Worm (Caenorhabditis elegans) whole organism, midembryonic: ENCODE data around the gene efa-6.

Source experiments
- T22C8.4 ChIP-seq: fragments of 200-800 bp; sonication (Bioruptor generic); IDR thresholded peaks from 2 replicates; pipeline ENCODE4 v1.3.6; 2022; ENCODE audit warnings: missing genetic modification characterization, missing compliant biosample characterization
- cog-1 ChIP-seq: sonication (generic microtip); optimal IDR thresholded peaks from 2 replicates; lab custom pipeline; 2016; ENCODE audit warnings: missing genetic modification characterization, missing compliant biosample characterization
- flt-1 ChIP-seq: fragments of 200-800 bp; sonication (Bioruptor generic); IDR thresholded peaks from 2 replicates; pipeline ENCODE4 v1.3.6; 2022; ENCODE audit warnings: missing genetic modification characterization, missing compliant biosample characterization
- klf-2 ChIP-seq: fragments of 200-800 bp; sonication (Bioruptor generic); conservative IDR thresholded peaks from 2 replicates; pipeline ENCODE4 v1.3.6; 2022; ENCODE audit warnings: missing genetic modification reagents, missing genetic modification characterization, missing compliant biosample characterization
- med-1 ChIP-seq: sonication (generic microtip); optimal IDR thresholded peaks from 2 replicates; lab custom pipeline; 2017; ENCODE audit warnings: missing genetic modification characterization, mild to moderate bottlenecking, missing compliant biosample characterization, antibody characterized with exemption, missing genetic modification reagents; ENCODE audit not compliant: insufficient read depth
- ref-1 ChIP-seq: fragments of 200-800 bp; sonication (Bioruptor generic); conservative IDR thresholded peaks from 2 replicates; pipeline ENCODE4 v1.3.6; 2022; ENCODE audit warnings: missing genetic modification reagents, missing genetic modification characterization, missing compliant biosample characterization
- tab-1 ChIP-seq: fragments of 200-800 bp; sonication (Bioruptor generic); IDR thresholded peaks from 2 replicates; pipeline ENCODE4 v1.3.6; 2022; ENCODE audit warnings: missing genetic modification characterization, missing compliant biosample characterization
- ztf-23 ChIP-seq: fragments of 200-800 bp; sonication (Bioruptor generic); IDR thresholded peaks from 2 replicates; pipeline ENCODE4 v1.3.6; 2022; ENCODE audit warnings: missing genetic modification reagents, missing genetic modification characterization, missing compliant biosample characterization
- ztf-29 ChIP-seq: fragments of 200-800 bp; sonication (Bioruptor generic); IDR thresholded peaks from 2 replicates; pipeline ENCODE4 v1.3.6; 2022; ENCODE audit warnings: missing genetic modification reagents, missing genetic modification characterization, missing compliant biosample characterization

ce11 chrIV:12581046-12581445 lies 33.5 kb downstream of the efa-6 start, which contains the start of gene K08E7.6:
- TF ChIP-seq flt-1 (GFP tag; lab: Robert Waterston, UW) (no peak), ztf-23 (no peak), T22C8.4 (GFP tag; lab: Robert Waterston, UW) (no peak), klf-2 (no peak), cog-1 (no peak), tab-1 (GFP tag; lab: Robert Waterston, UW) (no peak), med-1 (GFP tag; lab: Kevin White, UChicago) (no peak), ztf-29 (GFP tag; lab: Robert Waterston, UW) (no peak), ref-1 (GFP tag; lab: Robert Waterston, UW) (no peak)
